Fruit fly (Drosophila melanogaster): ENCODE results near the gene Taf12.

dm6 chr3R:11721593-11721992 lies 42.1 kb upstream of the Taf12 start, which contains the start of gene CG12594:
- TF ChIP-seq psq (optimal IDR thresholded peaks at IDR 0.05) (no peak), Sin3A (optimal IDR thresholded peaks at IDR 0.05) (no peak), h (optimal IDR thresholded peaks at IDR 0.05) (no peak), Myc (optimal IDR thresholded peaks at IDR 0.05) (no peak)
